Fruit fly (Drosophila melanogaster): ENCODE data around the gene CG17075.

CG17075 gene

DNA sequence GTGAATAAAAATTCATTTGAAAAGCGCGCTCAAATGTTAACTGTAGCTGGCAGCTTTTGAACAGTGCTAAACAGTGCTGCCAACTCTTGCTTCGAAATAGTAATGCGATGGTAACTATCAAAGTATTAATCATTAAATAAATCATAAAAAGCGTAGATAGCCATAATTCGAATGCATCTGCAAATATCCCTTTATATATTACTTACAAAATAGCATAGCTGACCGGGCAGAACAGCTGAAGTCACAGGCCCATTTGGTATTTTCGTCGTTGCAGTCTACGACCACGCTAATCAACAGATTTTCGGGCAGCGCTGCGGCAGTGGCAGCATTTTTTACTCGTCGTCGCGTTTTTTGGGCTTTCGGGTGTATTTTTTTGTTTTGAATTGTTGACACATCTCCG, 38.3 kb upstream of the CG17075 start, which contains the start of gene Plc21C (continued):
- no peak for TF ChIP-seq gce (GFP tag; IDR thresholded peaks at IDR 0.05)
- no peak for TF ChIP-seq CG3726 (GFP tag; IDR thresholded peaks at IDR 0.05)
- TF ChIP-seq CG11456 (GFP tag; IDR thresholded peaks at IDR 0.05): 0 out of 3 replicates have a peak, but pooled peaks have one; percentile 27
- peak; percentile 28 to 64 for TF ChIP-seq Hr51 (GFP tag; optimal IDR thresholded peaks at IDR 0.05)
- no peak for TF ChIP-seq mld (GFP tag; IDR thresholded peaks at IDR 0.05; ENCODE audit: partially characterized antibody)
- no peak for TF ChIP-seq Ravus (GFP tag; IDR thresholded peaks at IDR 0.05)
- TF ChIP-seq CG8924 (tag; optimal IDR thresholded peaks at IDR 0.05): peak; percentile 43
- peak; percentile 70 for TF ChIP-seq CG2120 (GFP tag; optimal IDR thresholded peaks at IDR 0.05)
- TF ChIP-seq CG3281 (GFP tag; optimal IDR thresholded peaks at IDR 0.05): peak; percentile 11
- peak; percentile 69 for TF ChIP-seq CG17829 (tag; optimal IDR thresholded peaks at IDR 0.05)
- TF ChIP-seq CG2116 (GFP tag; optimal IDR thresholded peaks at IDR 0.05): peak; percentile 81
- no peak; the same call in 1 of the 2 replicates for TF ChIP-seq CG10366 (GFP tag; IDR thresholded peaks at IDR 0.05)
- peak; percentile 56 for TF ChIP-seq slou (GFP tag; optimal IDR thresholded peaks at IDR 0.05)
- TF ChIP-seq CG2889 (GFP tag; IDR thresholded peaks at IDR 0.05): no peak
- TF ChIP-seq CG13624 (GFP tag; optimal IDR thresholded peaks at IDR 0.05): peak; percentile 70
- TF ChIP-seq Sox100B (GFP tag; optimal IDR thresholded peaks at IDR 0.05): no peak
- peak; percentile 50 to 67 for TF ChIP-seq Pdp1 (GFP tag; optimal IDR thresholded peaks at IDR 0.05)
- TF ChIP-seq Fer3 (tag; optimal IDR thresholded peaks at IDR 0.05): peak; percentile 45
- no peak for TF ChIP-seq Oli (tag; optimal IDR thresholded peaks at IDR 0.05)
- peak; percentile 49 for TF ChIP-seq Mad (GFP tag; optimal IDR thresholded peaks at IDR 0.05)
- TF ChIP-seq repo (GFP tag; optimal IDR thresholded peaks at IDR 0.05): no peak
- no peak for TF ChIP-seq CG10431 (GFP tag; optimal IDR thresholded peaks at IDR 0.05)
- no peak for TF ChIP-seq CG18764 (GFP tag; optimal IDR thresholded peaks at IDR 0.05)
- TF ChIP-seq Spps (tag; optimal IDR thresholded peaks at IDR 0.05): peak; percentile 24
- TF ChIP-seq NK7.1 (GFP tag; optimal IDR thresholded peaks at IDR 0.05): peak; percentile 49
- TF ChIP-seq CG11247 (GFP tag; IDR thresholded peaks at IDR 0.05): 0 out of 2 replicates have a peak, but pooled peaks have one; percentile 6
- peak; percentile 24 for TF ChIP-seq Side (GFP tag; optimal IDR thresholded peaks at IDR 0.05)
- peak; percentile 44 for TF ChIP-seq CG13287 (GFP tag; IDR thresholded peaks at IDR 0.05; ENCODE audit: partially characterized antibody)
- no peak for TF ChIP-seq Mrtf (GFP tag; IDR thresholded peaks at IDR 0.05)
- no peak for TF ChIP-seq Dip2 (GFP tag; IDR thresholded peaks at IDR 0.05)
- no peak for TF ChIP-seq CG10565 (GFP tag; optimal IDR thresholded peaks at IDR 0.05)
- TF ChIP-seq ab (GFP tag; optimal IDR thresholded peaks at IDR 0.05): no peak
- no peak for TF ChIP-seq CG17385 (GFP tag; optimal IDR thresholded peaks at IDR 0.05)
- peak; percentile 27 for TF ChIP-seq gcm2 (GFP tag; optimal IDR thresholded peaks at IDR 0.05)
- peak; percentile 59 for TF ChIP-seq gem (tag; optimal IDR thresholded peaks at IDR 0.05)
- TF ChIP-seq B-H2 (GFP tag; optimal IDR thresholded peaks at IDR 0.05): peak; percentile 49
- TF ChIP-seq BEAF-32 (GFP tag; optimal IDR thresholded peaks at IDR 0.05): peak; percentile 64
- TF ChIP-seq CG13123 (GFP tag; optimal IDR thresholded peaks at IDR 0.05): peak; percentile 14
- TF ChIP-seq Xbp1 (GFP tag; optimal IDR thresholded peaks at IDR 0.05): peak; percentile 65
- no peak for TF ChIP-seq CG7271 (tag; optimal IDR thresholded peaks at IDR 0.05)
- TF ChIP-seq Max (GFP tag; optimal IDR thresholded peaks at IDR 0.05): peak; percentile 65
- TF ChIP-seq CG10147 (GFP tag; optimal IDR thresholded peaks at IDR 0.05): peak; percentile 45
- no peak for TF ChIP-seq CG7963 (GFP tag; IDR thresholded peaks at IDR 0.05; ENCODE audit: partially characterized antibody)
- TF ChIP-seq Lhr (GFP tag; optimal IDR thresholded peaks at IDR 0.05): peak; percentile 75
- TF ChIP-seq H2.0 (GFP tag; IDR thresholded peaks at IDR 0.05): no peak
- TF ChIP-seq hbn (GFP tag; IDR thresholded peaks at IDR 0.05; ENCODE audit: partially characterized antibody): 0 out of 2 replicates have a peak, but pooled peaks have one; percentile 25
- no peak for TF ChIP-seq tll (GFP tag; optimal IDR thresholded peaks at IDR 0.05)
- TF ChIP-seq pb (GFP tag; optimal IDR thresholded peaks at IDR 0.05): no peak
- no peak for TF ChIP-seq Sox102F (GFP tag; optimal IDR thresholded peaks at IDR 0.05)
- TF ChIP-seq CG14441 (GFP tag; IDR thresholded peaks at IDR 0.05): peak; percentile 48
